Worm (Caenorhabditis elegans) whole organism, L2 larva: ENCODE data around the gene C23G10.7.

Source experiments
- C34F6.9 ChIP-seq: fragments of 150-350 bp; optimal IDR thresholded peaks from 2 replicates; lab custom pipeline; 2014; ENCODE audit warnings: missing biosample characterization, missing genetic modification characterization
- F13H6.1 ChIP-seq: sonication (generic microtip); optimal IDR thresholded peaks from 2 replicates; lab custom pipeline; 2016; ENCODE audit warnings: missing genetic modification characterization, missing compliant biosample characterization
- R02D3.7 ChIP-seq: fragments of 150-350 bp; optimal IDR thresholded peaks from 2 replicates; lab custom pipeline; 2014; ENCODE audit warnings: missing biosample characterization, missing genetic modification characterization
- Y55F3AM.14 ChIP-seq: fragments of 200-800 bp; sonication (Bioruptor generic); optimal IDR thresholded peaks from 2 replicates; lab custom pipeline; 2018; ENCODE audit warnings: mild to moderate bottlenecking, missing genetic modification characterization, missing compliant biosample characterization
- ZK546.5 ChIP-seq: sonication (generic microtip); optimal IDR thresholded peaks from 2 replicates; lab custom pipeline; 2017; ENCODE audit warnings: missing biosample characterization, missing genetic modification characterization
- alr-1 ChIP-seq: fragments of 150-350 bp; optimal IDR thresholded peaks from 2 replicates; lab custom pipeline; 2014; ENCODE audit warnings: missing biosample characterization, missing genetic modification characterization
- blmp-1 ChIP-seq: sonication (generic microtip); optimal IDR thresholded peaks from 2 replicates; lab custom pipeline; 2017; ENCODE audit warnings: missing genetic modification characterization, mild to moderate bottlenecking, missing compliant biosample characterization, antibody characterized with exemption, moderate library complexity; ENCODE audit not compliant: insufficient read depth
- ceh-16 ChIP-seq: fragments of 150-350 bp; optimal IDR thresholded peaks from 2 replicates; lab custom pipeline; 2014; ENCODE audit warnings: missing biosample characterization, missing genetic modification characterization
- ceh-82 ChIP-seq: fragments of 150-350 bp; optimal IDR thresholded peaks from 2 replicates; lab custom pipeline; 2014; ENCODE audit warnings: missing biosample characterization, missing genetic modification characterization
- dmd-4 ChIP-seq: sonication (generic microtip); optimal IDR thresholded peaks from 2 replicates; lab custom pipeline; 2017; ENCODE audit warnings: missing biosample characterization, missing genetic modification characterization
- egl-27 ChIP-seq: sonication (generic microtip); optimal IDR thresholded peaks from 3 replicates; lab custom pipeline; 2017; ENCODE audit warnings: missing biosample characterization, missing genetic modification reagents, missing genetic modification characterization
- elt-1 ChIP-seq: fragments of 150-350 bp; optimal IDR thresholded peaks from 2 replicates; lab custom pipeline; 2014; ENCODE audit warnings: missing biosample characterization, missing genetic modification characterization
- elt-3 ChIP-seq: sonication (generic microtip); optimal IDR thresholded peaks from 2 replicates; lab custom pipeline; 2017; ENCODE audit warnings: missing biosample characterization, missing genetic modification characterization
- fos-1 ChIP-seq: fragments of 150-350 bp; optimal IDR thresholded peaks from 2 replicates; lab custom pipeline; 2014; ENCODE audit warnings: missing biosample characterization, missing genetic modification characterization
- gmeb-1 ChIP-seq: fragments of 150-350 bp; optimal IDR thresholded peaks from 2 replicates; lab custom pipeline; 2014; ENCODE audit warnings: missing biosample characterization, missing genetic modification characterization
- lin-11 ChIP-seq: fragments of 150-350 bp; sonication (generic microtip); optimal IDR thresholded peaks from 2 replicates; lab custom pipeline; 2014; ENCODE audit warnings: missing biosample characterization, missing genetic modification characterization, inconsistent platforms, mixed read lengths
- lin-13 ChIP-seq: fragments of 150-350 bp; optimal IDR thresholded peaks from 2 replicates; lab custom pipeline; 2014; ENCODE audit warnings: missing biosample characterization, missing genetic modification reagents, missing genetic modification characterization
- lsy-2 ChIP-seq, 2 experiments: fragments of 150-350 bp in 1 of 2; sonication (generic microtip) in 1 of 2; optimal IDR thresholded peaks; 2 replicates each; lab custom pipeline; 2014 to 2017; ENCODE audit warnings: missing biosample characterization in 2 of 2, missing genetic modification characterization in 2 of 2
- mab-5 ChIP-seq: fragments of 150-350 bp; optimal IDR thresholded peaks from 2 replicates; lab custom pipeline; 2014; ENCODE audit warnings: missing biosample characterization, missing genetic modification characterization
- mbf-1 ChIP-seq: sonication (generic microtip); optimal IDR thresholded peaks from 2 replicates; lab custom pipeline; 2017; ENCODE audit warnings: missing biosample characterization, missing genetic modification characterization
- mdl-1 ChIP-seq, 2 experiments: fragments of 150-350 bp in 1 of 2; sonication (generic microtip) in 1 of 2; optimal IDR thresholded peaks; 2 replicates each; lab custom pipeline; 2017; ENCODE audit warnings: missing biosample characterization in 2 of 2, missing genetic modification characterization in 2 of 2
- nhr-10 ChIP-seq: sonication (generic microtip); optimal IDR thresholded peaks from 2 replicates; lab custom pipeline; 2017; ENCODE audit warnings: missing biosample characterization, missing genetic modification characterization
- nhr-11 ChIP-seq: fragments of 150-350 bp; optimal IDR thresholded peaks from 2 replicates; lab custom pipeline; 2014; ENCODE audit warnings: missing biosample characterization, missing genetic modification characterization
- nhr-12 ChIP-seq: fragments of 150-350 bp; optimal IDR thresholded peaks from 2 replicates; lab custom pipeline; 2014; ENCODE audit warnings: missing biosample characterization, missing genetic modification characterization
- nhr-129 ChIP-seq: fragments of 150-350 bp; optimal IDR thresholded peaks from 2 replicates; lab custom pipeline; 2014; ENCODE audit warnings: missing biosample characterization, missing genetic modification characterization
- nhr-21 ChIP-seq: fragments of 150-350 bp; optimal IDR thresholded peaks from 2 replicates; lab custom pipeline; 2014; ENCODE audit warnings: missing biosample characterization, missing genetic modification characterization
- nhr-23 ChIP-seq: fragments of 150-350 bp; optimal IDR thresholded peaks from 2 replicates; lab custom pipeline; 2014; ENCODE audit warnings: missing biosample characterization, missing genetic modification reagents, missing genetic modification characterization
- nhr-237 ChIP-seq: fragments of 150-350 bp; optimal IDR thresholded peaks from 2 replicates; lab custom pipeline; 2014; ENCODE audit warnings: missing biosample characterization, missing genetic modification characterization
- nhr-25 ChIP-seq: fragments of 150-350 bp; sonication (generic microtip); optimal IDR thresholded peaks from 3 replicates; lab custom pipeline; 2014; ENCODE audit warnings: missing biosample characterization, missing genetic modification characterization
- nhr-6 ChIP-seq: fragments of 150-350 bp; optimal IDR thresholded peaks from 2 replicates; lab custom pipeline; 2014; ENCODE audit warnings: missing biosample characterization, missing genetic modification characterization
- nhr-77 ChIP-seq: fragments of 150-350 bp; optimal IDR thresholded peaks from 2 replicates; lab custom pipeline; 2014; ENCODE audit warnings: missing biosample characterization, missing genetic modification characterization
- peb-1 ChIP-seq: fragments of 150-350 bp; optimal IDR thresholded peaks from 2 replicates; lab custom pipeline; 2014; ENCODE audit warnings: missing biosample characterization, missing genetic modification characterization
- skn-1 ChIP-seq: sonication (generic microtip); optimal IDR thresholded peaks from 2 replicates; lab custom pipeline; 2017; ENCODE audit warnings: missing biosample characterization, missing genetic modification characterization
- sma-3 ChIP-seq: sonication (generic microtip); optimal IDR thresholded peaks from 2 replicates; lab custom pipeline; 2016; ENCODE audit warnings: missing genetic modification reagents, missing genetic modification characterization, missing compliant biosample characterization
- sma-9 ChIP-seq, 2 experiments: fragments of 150-350 bp in 1 of 2; sonication (generic microtip) in 1 of 2; optimal IDR thresholded peaks; 2 replicates each; lab custom pipeline; 2014 to 2016; ENCODE audit warnings: missing genetic modification characterization in 2 of 2, mild to moderate bottlenecking in 1 of 2, missing biosample characterization in 1 of 2, missing compliant biosample characterization in 1 of 2, missing genetic modification reagents in 1 of 2, moderate library complexity in 1 of 2
- snpc-4 ChIP-seq: fragments of 150-350 bp; optimal IDR thresholded peaks from 2 replicates; lab custom pipeline; 2014; ENCODE audit warnings: missing biosample characterization, missing genetic modification characterization
- unc-39 ChIP-seq: fragments of 150-350 bp; optimal IDR thresholded peaks from 2 replicates; lab custom pipeline; 2014; ENCODE audit warnings: missing biosample characterization, missing genetic modification characterization
- unc-55 ChIP-seq: fragments of 150-350 bp; sonication (generic microtip); optimal IDR thresholded peaks from 3 replicates; lab custom pipeline; 2014; ENCODE audit warnings: missing biosample characterization, missing genetic modification reagents, missing genetic modification characterization
- unc-62 ChIP-seq: fragments of 150-350 bp; optimal IDR thresholded peaks from 2 replicates; lab custom pipeline; 2014; ENCODE audit warnings: missing biosample characterization, missing genetic modification reagents, missing genetic modification characterization
- zag-1 ChIP-seq: fragments of 150-350 bp; optimal IDR thresholded peaks from 2 replicates; lab custom pipeline; 2014; ENCODE audit warnings: missing biosample characterization, missing genetic modification characterization
- ztf-1 ChIP-seq: fragments of 200-800 bp; sonication (Bioruptor generic); conservative IDR thresholded peaks from 2 replicates; pipeline ENCODE4 v1.3.6; 2022; ENCODE audit warnings: missing genetic modification characterization, missing compliant biosample characterization
- ztf-11 ChIP-seq: sonication (generic microtip); optimal IDR thresholded peaks from 2 replicates; lab custom pipeline; 2017; ENCODE audit warnings: missing biosample characterization, missing genetic modification characterization
- ztf-4 ChIP-seq: fragments of 150-350 bp; optimal IDR thresholded peaks from 2 replicates; lab custom pipeline; 2014; ENCODE audit warnings: missing biosample characterization, missing genetic modification characterization

C23G10.7 gene

ce11 chrIII:6164253-6164971, 33.8 kb downstream of the C23G10.7 start, which contains the start of gene F42A10.9 (continued):
- TF ChIP-seq nhr-21 (tag; lab: Kevin White, UChicago) (no peak), mdl-1 (tag; optimal IDR thresholded peaks at IDR 0.05; lab: Kevin White, UChicago) (no peak)

- no peak for TF ChIP-seq ZK546.5 (tag; lab: Kevin White, UChicago)
- TF ChIP-seq elt-3 (tag; lab: Kevin White, UChicago) = no peak
- no peak for TF ChIP-seq unc-62 (GFP tag; lab: Kevin White, UChicago)
- no peak for TF ChIP-seq sma-3 (GFP tag; lab: Kevin White, UChicago)
- TF ChIP-seq zag-1 (tag; lab: Kevin White, UChicago) = no peak
- TF ChIP-seq egl-27 (tag; lab: Kevin White, UChicago) = no peak
- TF ChIP-seq lin-11 = no peak
- TF ChIP-seq fos-1 (tag; lab: Kevin White, UChicago) = no peak
- no peak for TF ChIP-seq blmp-1 (tag; lab: Kevin White, UChicago)
- TF ChIP-seq ztf-4 = no peak
- no peak for TF ChIP-seq gmeb-1 (tag; lab: Kevin White, UChicago)
- no peak for TF ChIP-seq ceh-16
- no peak for TF ChIP-seq nhr-25
- TF ChIP-seq lin-13 (GFP tag; lab: Kevin White, UChicago) = no peak
- TF ChIP-seq nhr-6 (tag; lab: Kevin White, UChicago) = no peak
- TF ChIP-seq ztf-1 (GFP tag; lab: Robert Waterston, UW) = no peak
- no peak for TF ChIP-seq unc-55 (GFP tag; lab: Kevin White, UChicago)
- TF ChIP-seq alr-1 (tag; lab: Kevin White, UChicago) = no peak
- TF ChIP-seq ztf-11 (tag; lab: Kevin White, UChicago) = no peak
These were observed 34.8 kb downstream of the C23G10.7 start for ce11 chrIII:6163381-6163780.

ce11 chrIII:6158642-6159475, 39.4 kb downstream of the C23G10.7 start, which contains the start of gene nfm-1:
Gene nfm-1 (plus strand): TSS chrIII:6159453.
- TF ChIP-seq elt-3 (tag; lab: Kevin White, UChicago) (no peak), ztf-11 (tag; lab: Kevin White, UChicago) (no peak), snpc-4 (peak; percentile 15), ceh-16 (no peak), fos-1 (tag; lab: Kevin White, UChicago) (peak; percentile 95), C34F6.9 (tag; lab: Kevin White, UChicago) (peak; percentile 41), egl-27 (tag; lab: Kevin White, UChicago) (peak; percentile 15), nhr-25 (peak; percentile 36), nhr-6 (tag; lab: Kevin White, UChicago) (no peak), lsy-2 (tag; optimal IDR thresholded peaks at IDR 0.05; lab: Kevin White, UChicago) (peak; percentile 57 to 68), Y55F3AM.14 (no peak), F13H6.1 (tag; lab: Kevin White, UChicago) (peak; percentile 52), sma-3 (GFP tag; lab: Kevin White, UChicago) (peak; percentile 56), nhr-23 (tag; lab: Kevin White, UChicago) (no peak), mdl-1 (tag; optimal IDR thresholded peaks at IDR 0.05; lab: Kevin White, UChicago) (peak in 1 of 2 experiments; percentile 13), alr-1 (tag; lab: Kevin White, UChicago) (no peak), nhr-10 (tag; lab: Kevin White, UChicago) (peak; percentile 18), ztf-4 (peak; percentile 54), sma-9 (GFP tag; optimal IDR thresholded peaks at IDR 0.05; lab: Kevin White, UChicago) (peak; percentile 64), sma-9 (tag; optimal IDR thresholded peaks at IDR 0.05; lab: Kevin White, UChicago) (no peak), ztf-1 (GFP tag; lab: Robert Waterston, UW) (no peak), lin-11 (peak; percentile 70), nhr-21 (tag; lab: Kevin White, UChicago) (peak; percentile 60), nhr-12 (tag; lab: Kevin White, UChicago) (no peak), nhr-77 (tag; lab: Kevin White, UChicago) (no peak), mab-5 (tag; lab: Kevin White, UChicago) (no peak), nhr-237 (no peak), unc-39 (tag; lab: Kevin White, UChicago) (no peak), zag-1 (tag; lab: Kevin White, UChicago) (no peak), ZK546.5 (tag; lab: Kevin White, UChicago) (no peak), mbf-1 (tag; lab: Kevin White, UChicago) (peak; percentile 21), R02D3.7 (tag; lab: Kevin White, UChicago) (no peak), skn-1 (tag; lab: Kevin White, UChicago) (peak; percentile 68), gmeb-1 (tag; lab: Kevin White, UChicago) (peak; percentile 72), dmd-4 (tag; lab: Kevin White, UChicago) (no peak), elt-1 (tag; lab: Kevin White, UChicago) (no peak), peb-1 (no peak), lin-13 (GFP tag; lab: Kevin White, UChicago) (peak; percentile 39), nhr-129 (tag; lab: Kevin White, UChicago) (peak; percentile 72), nhr-11 (tag; lab: Kevin White, UChicago) (peak; percentile 39), ceh-82 (tag; lab: Kevin White, UChicago) (no peak), blmp-1 (tag; lab: Kevin White, UChicago) (peak; percentile 18), unc-55 (GFP tag; lab: Kevin White, UChicago) (peak; percentile 63)
